Fruit fly (Drosophila melanogaster): ENCODE results near the gene sip2.

Gene sip2

dm6 chr2L:6922091-6922753 is 41.7 kb downstream of the sip2 start (continued):
- TF ChIP-seq Blimp-1 (GFP tag; optimal IDR thresholded peaks at IDR 0.05) (no peak), CG4617 (GFP tag; optimal IDR thresholded peaks at IDR 0.05; ENCODE audit: borderline replicate concordance) (peak; percentile 46), CG17829 (tag; optimal IDR thresholded peaks at IDR 0.05) (peak; percentile 74), CG2889 (GFP tag; IDR thresholded peaks at IDR 0.05) (no peak), CG34422 (GFP tag; IDR thresholded peaks at IDR 0.05) (peak; percentile 74), sd (tag; optimal IDR thresholded peaks at IDR 0.05) (no peak), danr (GFP tag; IDR thresholded peaks at IDR 0.05) (0 out of 2 replicates have a peak, but pooled peaks have one; percentile 30), CG4424 (GFP tag; optimal IDR thresholded peaks at IDR 0.05) (peak; percentile 74), ems (GFP tag; optimal IDR thresholded peaks at IDR 0.05) (peak; percentile 64), slou (GFP tag; optimal IDR thresholded peaks at IDR 0.05) (no peak), ewg (GFP tag; optimal IDR thresholded peaks at IDR 0.05) (peak; percentile 40), CG10654 (GFP tag; optimal IDR thresholded peaks at IDR 0.05) (peak; percentile 59), lola (GFP tag; optimal IDR thresholded peaks at IDR 0.05) (peak in 1 of 3 experiments; percentile 66), CG7928 (GFP tag; optimal IDR thresholded peaks at IDR 0.05) (no peak), al (GFP tag; IDR thresholded peaks at IDR 0.05) (no peak; the same call in 1 of the 2 replicates), Hr3 (GFP tag; optimal IDR thresholded peaks at IDR 0.05) (peak; percentile 35), lab (GFP tag; optimal IDR thresholded peaks at IDR 0.05) (peak; percentile 76), lov (optimal IDR thresholded peaks at IDR 0.05) (no peak), lov (GFP tag; IDR thresholded peaks at IDR 0.05) (peak; percentile 69; the same call in 1 of the 3 replicates), CG6254 (GFP tag; optimal IDR thresholded peaks at IDR 0.05) (peak; percentile 69), CG11560 (tag; IDR thresholded peaks at IDR 0.05) (no peak), aop (GFP tag; IDR thresholded peaks at IDR 0.05) (no peak), CG7963 (GFP tag; IDR thresholded peaks at IDR 0.05; ENCODE audit: partially characterized antibody) (no peak), Mrtf (GFP tag; IDR thresholded peaks at IDR 0.05) (no peak), ab (GFP tag; optimal IDR thresholded peaks at IDR 0.05) (no peak), CG12769 (tag; optimal IDR thresholded peaks at IDR 0.05) (peak; percentile 61), CG3163 (GFP tag; optimal IDR thresholded peaks at IDR 0.05) (peak; percentile 53), Vsx1 (GFP tag; optimal IDR thresholded peaks at IDR 0.05) (no peak), Xbp1 (GFP tag; optimal IDR thresholded peaks at IDR 0.05) (peak; percentile 76), Jarid2 (GFP tag; optimal IDR thresholded peaks at IDR 0.05) (no peak), gcm (GFP tag; optimal IDR thresholded peaks at IDR 0.05) (peak; percentile 61), Doc2 (GFP tag; IDR thresholded peaks at IDR 0.05) (no peak), NC2β (GFP tag; optimal IDR thresholded peaks at IDR 0.05) (peak; percentile 61), sob (GFP tag; IDR thresholded peaks at IDR 0.05) (peak; percentile 74; the same call in 1 of the 2 replicates), MTF-1 (GFP tag; optimal IDR thresholded peaks at IDR 0.05; ENCODE audit: borderline replicate concordance) (no peak), prd (optimal IDR thresholded peaks at IDR 0.05) (no peak), prd (GFP tag; IDR thresholded peaks at IDR 0.05) (no peak; the same call in 1 of the 3 replicates), hkb (optimal IDR thresholded peaks at IDR 0.05) (no peak), hkb (GFP tag; IDR thresholded peaks at IDR 0.05) (peak; percentile 90), PHDP (tag; optimal IDR thresholded peaks at IDR 0.05) (peak; percentile 60), Nf-YA (GFP tag; IDR thresholded peaks at IDR 0.05) (0 out of 2 replicates have a peak, but pooled peaks have one; percentile 29), wdn (GFP tag; IDR thresholded peaks at IDR 0.05) (no peak; the same call in 1 of the 2 replicates), Fer2 (tag; optimal IDR thresholded peaks at IDR 0.05) (peak; percentile 10), salm (tag; optimal IDR thresholded peaks at IDR 0.05) (peak; percentile 36), ken (GFP tag; IDR thresholded peaks at IDR 0.05) (peak; percentile 83), stc (GFP tag; IDR thresholded peaks at IDR 0.05) (peak; percentile 72; the same call in 1 of the 2 replicates), Bgb (GFP tag; IDR thresholded peaks at IDR 0.05; ENCODE audit: partially characterized antibody) (no peak), Trl (optimal IDR thresholded peaks at IDR 0.05) (peak in 1 of 2 experiments; percentile 31), Trl (GFP tag; optimal IDR thresholded peaks at IDR 0.05) (peak; percentile 72), Gsc (GFP tag; IDR thresholded peaks at IDR 0.05) (no peak)

Measured in whole organism, embryonic.